Worm (Caenorhabditis elegans) whole organism, L2 larva: ENCODE results near the gene syf-2.
A peak's percentile ranks its signal among the peaks of the same experiment; 100 is the strongest.

Source experiments
- Y55F3AM.14 ChIP-seq: fragments of 200-800 bp; sonication (Bioruptor generic); optimal IDR thresholded peaks from 2 replicates; lab custom pipeline; 2018; ENCODE audit warnings: mild to moderate bottlenecking, missing genetic modification characterization, missing compliant biosample characterization
- ZK546.5 ChIP-seq: sonication (generic microtip); optimal IDR thresholded peaks from 2 replicates; lab custom pipeline; 2017; ENCODE audit warnings: missing biosample characterization, missing genetic modification characterization
- alr-1 ChIP-seq: fragments of 150-350 bp; optimal IDR thresholded peaks from 2 replicates; lab custom pipeline; 2014; ENCODE audit warnings: missing biosample characterization, missing genetic modification characterization
- aly-2 ChIP-seq: fragments of 150-350 bp; optimal IDR thresholded peaks from 2 replicates; lab custom pipeline; 2014; ENCODE audit warnings: missing biosample characterization, missing genetic modification characterization
- ceh-82 ChIP-seq: fragments of 150-350 bp; optimal IDR thresholded peaks from 2 replicates; lab custom pipeline; 2014; ENCODE audit warnings: missing biosample characterization, missing genetic modification characterization
- crh-2 ChIP-seq: sonication (generic microtip); optimal IDR thresholded peaks from 2 replicates; lab custom pipeline; 2017; ENCODE audit warnings: missing biosample characterization, missing genetic modification characterization
- dmd-4 ChIP-seq: sonication (generic microtip); optimal IDR thresholded peaks from 2 replicates; lab custom pipeline; 2017; ENCODE audit warnings: missing biosample characterization, missing genetic modification characterization
- elt-1 ChIP-seq: fragments of 150-350 bp; optimal IDR thresholded peaks from 2 replicates; lab custom pipeline; 2014; ENCODE audit warnings: missing biosample characterization, missing genetic modification characterization
- elt-3 ChIP-seq: sonication (generic microtip); optimal IDR thresholded peaks from 2 replicates; lab custom pipeline; 2017; ENCODE audit warnings: missing biosample characterization, missing genetic modification characterization
- lin-11 ChIP-seq: fragments of 150-350 bp; sonication (generic microtip); optimal IDR thresholded peaks from 2 replicates; lab custom pipeline; 2014; ENCODE audit warnings: missing biosample characterization, missing genetic modification characterization, inconsistent platforms, mixed read lengths
- lin-39 ChIP-seq: fragments of 150-350 bp; optimal IDR thresholded peaks from 2 replicates; lab custom pipeline; 2014; ENCODE audit warnings: missing biosample characterization, missing genetic modification reagents, missing genetic modification characterization
- lsy-2 ChIP-seq, 2 experiments: fragments of 150-350 bp in 1 of 2; sonication (generic microtip) in 1 of 2; optimal IDR thresholded peaks; 2 replicates each; lab custom pipeline; 2014 to 2017; ENCODE audit warnings: missing biosample characterization in 2 of 2, missing genetic modification characterization in 2 of 2
- mbf-1 ChIP-seq: sonication (generic microtip); optimal IDR thresholded peaks from 2 replicates; lab custom pipeline; 2017; ENCODE audit warnings: missing biosample characterization, missing genetic modification characterization
- nhr-10 ChIP-seq: sonication (generic microtip); optimal IDR thresholded peaks from 2 replicates; lab custom pipeline; 2017; ENCODE audit warnings: missing biosample characterization, missing genetic modification characterization
- nhr-21 ChIP-seq: fragments of 150-350 bp; optimal IDR thresholded peaks from 2 replicates; lab custom pipeline; 2014; ENCODE audit warnings: missing biosample characterization, missing genetic modification characterization
- nhr-25 ChIP-seq: fragments of 150-350 bp; sonication (generic microtip); optimal IDR thresholded peaks from 3 replicates; lab custom pipeline; 2014; ENCODE audit warnings: missing biosample characterization, missing genetic modification characterization
- sma-9 ChIP-seq, 2 experiments: fragments of 150-350 bp in 1 of 2; sonication (generic microtip) in 1 of 2; optimal IDR thresholded peaks; 2 replicates each; lab custom pipeline; 2014 to 2016; ENCODE audit warnings: missing genetic modification characterization in 2 of 2, mild to moderate bottlenecking in 1 of 2, missing biosample characterization in 1 of 2, missing compliant biosample characterization in 1 of 2, missing genetic modification reagents in 1 of 2, moderate library complexity in 1 of 2
- snpc-4 ChIP-seq: fragments of 150-350 bp; optimal IDR thresholded peaks from 2 replicates; lab custom pipeline; 2014; ENCODE audit warnings: missing biosample characterization, missing genetic modification characterization
- unc-62 ChIP-seq: fragments of 150-350 bp; optimal IDR thresholded peaks from 2 replicates; lab custom pipeline; 2014; ENCODE audit warnings: missing biosample characterization, missing genetic modification reagents, missing genetic modification characterization
- ztf-4 ChIP-seq: fragments of 150-350 bp; optimal IDR thresholded peaks from 2 replicates; lab custom pipeline; 2014; ENCODE audit warnings: missing biosample characterization, missing genetic modification characterization

Gene syf-2

ce11 chrIII:7114952-7115488 is 46.9 kb downstream of the syf-2 start, which contains the start of gene nhr-10:
Gene nhr-10, minus strand, starts transcription at chrIII:7115438.
- peak; percentile 11 for TF ChIP-seq crh-2 (tag; lab: Kevin White, UChicago)
- no peak for TF ChIP-seq ZK546.5 (tag; lab: Kevin White, UChicago)
- TF ChIP-seq lsy-2 (tag; optimal IDR thresholded peaks at IDR 0.05; lab: Kevin White, UChicago) = peak in 1 of 2 experiments; percentile 40
- peak; percentile 81 for TF ChIP-seq nhr-21 (tag; lab: Kevin White, UChicago)
- TF ChIP-seq dmd-4 (tag; lab: Kevin White, UChicago) = peak; percentile 61
- TF ChIP-seq aly-2 (tag; lab: Kevin White, UChicago) = no peak
- no peak for TF ChIP-seq nhr-10
- TF ChIP-seq sma-9 (GFP tag; optimal IDR thresholded peaks at IDR 0.05; lab: Kevin White, UChicago) = peak; percentile 37
- no peak for TF ChIP-seq sma-9 (tag; optimal IDR thresholded peaks at IDR 0.05; lab: Kevin White, UChicago)
- TF ChIP-seq ceh-82 (tag; lab: Kevin White, UChicago) = no peak
- no peak for TF ChIP-seq elt-3 (tag; lab: Kevin White, UChicago)
- peak; percentile 13 for TF ChIP-seq ztf-4 (tag; lab: Kevin White, UChicago)

- no peak for TF ChIP-seq elt-1
- TF ChIP-seq lin-39 (tag; lab: Kevin White, UChicago) = no peak
- no peak for TF ChIP-seq nhr-25 (tag; lab: Kevin White, UChicago)
- no peak for TF ChIP-seq Y55F3AM.14 (GFP tag; lab: Kevin White, UChicago)
- TF ChIP-seq dmd-4 (tag; lab: Kevin White, UChicago) = no peak
- no peak for TF ChIP-seq unc-62 (GFP tag; lab: Kevin White, UChicago)
- no peak for TF ChIP-seq nhr-21 (tag; lab: Kevin White, UChicago)
- no peak for TF ChIP-seq snpc-4 (tag; lab: Kevin White, UChicago)
- TF ChIP-seq alr-1 = no peak
- TF ChIP-seq mbf-1 (tag; lab: Kevin White, UChicago) = no peak
- TF ChIP-seq lin-11 (tag; lab: Kevin White, UChicago) = no peak
Measured at ce11 chrIII:7112285-7112684, 49.6 kb downstream of the syf-2 start.

- TF ChIP-seq elt-1 (no peak), nhr-25 (tag; lab: Kevin White, UChicago) (peak; percentile 9)
Measured at ce11 chrIII:7111793-7112192, 50.1 kb downstream of the syf-2 start, which contains the start of gene B0280.7. Gene B0280.7, minus strand, starts transcription at chrIII:7111893.
